Worm (Caenorhabditis elegans) whole organism, L4/young adult: Measurements from ENCODE around the gene F44E2.4.

ENCODE experiments used
- W03F9.2 ChIP-seq: fragments of 150-350 bp; optimal IDR thresholded peaks from 2 replicates; lab custom pipeline; 2014; ENCODE audit warnings: missing biosample characterization, missing genetic modification characterization
- dao-5 ChIP-seq: sonication (generic microtip); optimal IDR thresholded peaks from 2 replicates; lab custom pipeline; 2016; ENCODE audit warnings: missing genotype, missing genetic modification characterization, moderate library complexity, missing compliant biosample characterization
- him-1 ChIP-seq: sonication (generic microtip); optimal IDR thresholded peaks from 2 replicates; lab custom pipeline; 2016; ENCODE audit warnings: missing genotype, missing genetic modification reagents, missing genetic modification characterization, missing compliant biosample characterization

- TF ChIP-seq him-1 (tag; lab: Kevin White, UChicago) = peak; percentile 56
- TF ChIP-seq W03F9.2 = peak; percentile 66
- peak; percentile 55 for TF ChIP-seq dao-5 (tag; lab: Kevin White, UChicago)
These were observed 36.1 kb downstream of the F44E2.4 start for ce11 chrIII:8801864-8802818.
